Worm (Caenorhabditis elegans) whole organism, mixed stage, embryonic: Measurements from ENCODE around the gene T26H5.11.

Experiments used
- ceh-39 ChIP-seq: fragments of 150-350 bp; optimal IDR thresholded peaks from 2 replicates; lab custom pipeline; 2014; ENCODE audit warnings: missing biosample characterization, missing genetic modification characterization
- ces-1 ChIP-seq: fragments of 150-350 bp; optimal IDR thresholded peaks from 2 replicates; lab custom pipeline; 2014; ENCODE audit warnings: missing biosample characterization, missing genetic modification reagents, missing genetic modification characterization
- cnd-1 ChIP-seq: fragments of 200-800 bp; sonication (Bioruptor generic); optimal IDR thresholded peaks from 2 replicates; lab custom pipeline; 2018; ENCODE audit warnings: mild to moderate bottlenecking, missing genetic modification characterization, missing compliant biosample characterization
- elt-1 ChIP-seq: sonication (generic microtip); optimal IDR thresholded peaks from 2 replicates; lab custom pipeline; 2017; ENCODE audit warnings: missing genetic modification characterization, mild to moderate bottlenecking, missing compliant biosample characterization, antibody characterized with exemption, moderate library complexity, borderline replicate concordance; ENCODE audit not compliant: insufficient read depth
- elt-3 ChIP-seq: fragments of 150-350 bp; optimal IDR thresholded peaks from 2 replicates; lab custom pipeline; 2014; ENCODE audit warnings: missing biosample characterization, missing genetic modification characterization
- ham-2 ChIP-seq: fragments of 200-800 bp; sonication (Bioruptor generic); optimal IDR thresholded peaks from 2 replicates; lab custom pipeline; 2018; ENCODE audit warnings: mild to moderate bottlenecking, missing genetic modification characterization, missing compliant biosample characterization
- lin-13 ChIP-seq: fragments of 150-350 bp; optimal IDR thresholded peaks from 2 replicates; lab custom pipeline; 2014; ENCODE audit warnings: missing biosample characterization, missing genetic modification characterization
- lsy-2 ChIP-seq: fragments of 150-350 bp; optimal IDR thresholded peaks from 2 replicates; lab custom pipeline; 2014; ENCODE audit warnings: missing biosample characterization, missing genetic modification characterization
- mep-1 ChIP-seq: fragments of 150-350 bp; optimal IDR thresholded peaks from 2 replicates; lab custom pipeline; 2017; ENCODE audit warnings: missing biosample characterization, missing genetic modification reagents, missing genetic modification characterization, inconsistent platforms
- nhr-12 ChIP-seq: fragments of 150-350 bp; optimal IDR thresholded peaks from 2 replicates; lab custom pipeline; 2014; ENCODE audit warnings: missing biosample characterization, missing genetic modification characterization
- snpc-4 ChIP-seq: fragments of 150-350 bp; optimal IDR thresholded peaks from 2 replicates; lab custom pipeline; 2014; ENCODE audit warnings: missing biosample characterization, missing genetic modification characterization
- sptf-1 ChIP-seq: sonication (generic microtip); optimal IDR thresholded peaks from 2 replicates; lab custom pipeline; 2017; ENCODE audit warnings: mild to moderate bottlenecking, missing genetic modification characterization, moderate library complexity, missing compliant biosample characterization
- unc-39 ChIP-seq: fragments of 150-350 bp; optimal IDR thresholded peaks from 2 replicates; lab custom pipeline; 2014; ENCODE audit warnings: missing biosample characterization, missing genetic modification characterization
- ztf-11 ChIP-seq: fragments of 150-350 bp; optimal IDR thresholded peaks from 2 replicates; lab custom pipeline; 2014; ENCODE audit warnings: missing biosample characterization, missing genetic modification characterization

- TF ChIP-seq unc-39, result no peak
- TF ChIP-seq ceh-39 (tag; lab: Kevin White, UChicago), result no peak
- no peak for TF ChIP-seq snpc-4 (tag; lab: Kevin White, UChicago)
- TF ChIP-seq ham-2 (GFP tag; lab: Kevin White, UChicago), result no peak
- no peak for TF ChIP-seq elt-3 (tag; lab: Kevin White, UChicago)
- no peak for TF ChIP-seq ces-1 (GFP tag; lab: Kevin White, UChicago)
- no peak for TF ChIP-seq nhr-12
- no peak for TF ChIP-seq mep-1 (tag; lab: Kevin White, UChicago)
- no peak for TF ChIP-seq cnd-1
- TF ChIP-seq sptf-1, result no peak
- no peak for TF ChIP-seq ztf-11 (tag; lab: Kevin White, UChicago)
- TF ChIP-seq lin-13 (tag; lab: Kevin White, UChicago), result no peak
- TF ChIP-seq elt-1, result no peak
- TF ChIP-seq lsy-2, result no peak
Measured at ce11 chrV:15478597-15478996, 34.5 kb upstream of the T26H5.11 start, which contains the start of gene C06B8.2.
